Worm (Caenorhabditis elegans) whole organism, L4 larva: ENCODE measurements around the gene F37B4.10.

Experiments used
- aly-2 ChIP-seq: sonication (generic microtip); optimal IDR thresholded peaks from 2 replicates; lab custom pipeline; 2018; ENCODE audit warnings: missing biosample characterization, missing genetic modification characterization
- lin-15B ChIP-seq: fragments of 150-350 bp; sonication (generic microtip); optimal IDR thresholded peaks from 3 replicates; lab custom pipeline; 2014; ENCODE audit warnings: missing biosample characterization, missing genetic modification characterization

- no peak for TF ChIP-seq lin-15B
- no peak for TF ChIP-seq aly-2 (tag; lab: Kevin White, UChicago)
Observed at ce11 chrV:2892976-2893375, 15.6 kb upstream of the F37B4.10 start, which contains the start of gene srh-127.
